Worm (Caenorhabditis elegans): ENCODE results near the gene pqn-96.

The pqn-96 gene

ce11 chrIII:8473292-8473691 lies 34.1 kb upstream of the pqn-96 start (continued):
- TF ChIP-seq T07F8.4 (tag; optimal IDR thresholded peaks at IDR 0.05) (no peak), ceh-79 (tag; optimal IDR thresholded peaks at IDR 0.05) (no peak), ztf-25 (GFP tag; IDR thresholded peaks at IDR 0.05) (0 out of 2 replicates have a peak, but pooled peaks have one; percentile 51), lin-35 (GFP tag; optimal IDR thresholded peaks at IDR 0.05) (no peak), nfya-1 (tag; optimal IDR thresholded peaks at IDR 0.05; ENCODE audit: borderline replicate concordance, insufficient read depth) (no peak), ccch-3 (GFP tag; optimal IDR thresholded peaks at IDR 0.05) (no peak), D2030.7 (GFP tag; IDR thresholded peaks at IDR 0.05) (peak; percentile 63), lin-40 (tag; optimal IDR thresholded peaks at IDR 0.05) (no peak), nhr-27 (tag; optimal IDR thresholded peaks at IDR 0.05) (no peak), F37B4.10 (GFP tag; IDR thresholded peaks at IDR 0.05) (no peak), K11D2.4 (GFP tag; IDR thresholded peaks at IDR 0.05) (no peak), mel-28 (tag; optimal IDR thresholded peaks at IDR 0.05; ENCODE audit: borderline replicate concordance) (no peak), egl-18 (GFP tag; IDR thresholded peaks at IDR 0.05) (no peak), bed-1 (GFP tag; IDR thresholded peaks at IDR 0.05) (no peak), cebp-2 (GFP tag; IDR thresholded peaks at IDR 0.05) (0 out of 2 replicates have a peak, but pooled peaks have one; percentile 36), bed-2 (GFP tag; IDR thresholded peaks at IDR 0.05) (no peak), T26A5.8 (tag; optimal IDR thresholded peaks at IDR 0.05) (no peak), nfyb-1 (GFP tag; IDR thresholded peaks at IDR 0.05) (no peak), egrh-3 (GFP tag; IDR thresholded peaks at IDR 0.05) (no peak), nfya-2 (GFP tag; IDR thresholded peaks at IDR 0.05) (no peak), ztf-3 (GFP tag; optimal IDR thresholded peaks at IDR 0.05) (no peak), let-526 (GFP tag; IDR thresholded peaks at IDR 0.05) (no peak), ceh-91 (GFP tag; IDR thresholded peaks at IDR 0.05) (no peak), him-1 (tag; optimal IDR thresholded peaks at IDR 0.05) (peak; percentile 82), mcd-1 (GFP tag; IDR thresholded peaks at IDR 0.05) (no peak), ama-1 (optimal IDR thresholded peaks at IDR 0.05) (no peak), ama-1 (GFP tag; optimal IDR thresholded peaks at IDR 0.05) (no peak), ztf-28 (GFP tag; IDR thresholded peaks at IDR 0.05) (0 out of 2 replicates have a peak, but pooled peaks have one; percentile 42), rcor-1 (GFP tag; IDR thresholded peaks at IDR 0.05) (0 out of 2 replicates have a peak, but pooled peaks have one; percentile 30), sea-2 (GFP tag; IDR thresholded peaks at IDR 0.05) (no peak), madf-6 (GFP tag; IDR thresholded peaks at IDR 0.05) (peak; percentile 61; the same call in 1 of the 2 replicates), mxl-1 (tag; optimal IDR thresholded peaks at IDR 0.05) (no peak), nhr-179 (tag; optimal IDR thresholded peaks at IDR 0.05) (no peak), repo-1 (tag; optimal IDR thresholded peaks at IDR 0.05) (no peak), atf-7 (tag; optimal IDR thresholded peaks at IDR 0.05) (no peak)

ce11 chrIII:8467520-8467919 lies 28.3 kb upstream of the pqn-96 start:
- TF ChIP-seq cebp-1 (GFP tag; IDR thresholded peaks at IDR 0.05) (no peak), cebp-1 (tag; optimal IDR thresholded peaks at IDR 0.05) (no peak), Y67H2A.10 (GFP tag; conservative IDR thresholded peaks at IDR 0.05) (no peak), rec-8 (tag; optimal IDR thresholded peaks at IDR 0.05) (no peak), nfya-1 (tag; optimal IDR thresholded peaks at IDR 0.05; ENCODE audit: borderline replicate concordance, insufficient read depth) (no peak), somi-1 (GFP tag; optimal IDR thresholded peaks at IDR 0.05) (no peak), lin-26 (GFP tag; IDR thresholded peaks at IDR 0.05) (no peak), F23B12.7 (tag; optimal IDR thresholded peaks at IDR 0.05; ENCODE audit: insufficient read depth) (no peak), lin-40 (tag; optimal IDR thresholded peaks at IDR 0.05) (no peak), ceh-79 (tag; optimal IDR thresholded peaks at IDR 0.05) (no peak), lag-1 (GFP tag; IDR thresholded peaks at IDR 0.05) (no peak), let-607 (tag; optimal IDR thresholded peaks at IDR 0.05) (no peak), ztf-3 (GFP tag; optimal IDR thresholded peaks at IDR 0.05) (no peak), dox-1 (GFP tag; IDR thresholded peaks at IDR 0.05) (no peak)
